Worm (Caenorhabditis elegans) whole organism, L4 larva: ENCODE results near the gene D1044.1.

Experiments
- F37D6.2 ChIP-seq: sonication (generic microtip); optimal IDR thresholded peaks from 2 replicates; lab custom pipeline; 2016; ENCODE audit warnings: mild to moderate bottlenecking, missing genetic modification characterization, missing compliant biosample characterization
- lir-3 ChIP-seq: sonication (generic microtip); optimal IDR thresholded peaks from 2 replicates; lab custom pipeline; 2016; ENCODE audit warnings: mild to moderate bottlenecking, missing genetic modification characterization, missing compliant biosample characterization
- nhr-28 ChIP-seq: fragments of 150-350 bp; optimal IDR thresholded peaks from 2 replicates; lab custom pipeline; 2014; ENCODE audit warnings: missing biosample characterization, missing genetic modification characterization
- saeg-2 ChIP-seq: fragments of 200-800 bp; sonication (Bioruptor generic); IDR thresholded peaks from 2 replicates; pipeline ENCODE4 v1.3.6; 2022; ENCODE audit warnings: missing genetic modification reagents, missing genetic modification characterization, missing compliant biosample characterization
- vab-7 ChIP-seq: fragments of 200-800 bp; sonication (Bioruptor generic); IDR thresholded peaks from 2 replicates; pipeline ENCODE4 v1.3.6; 2022; ENCODE audit warnings: missing genetic modification reagents, missing genetic modification characterization, missing compliant biosample characterization
- ztf-7 ChIP-seq: fragments of 150-350 bp; optimal IDR thresholded peaks from 2 replicates; lab custom pipeline; 2014; ENCODE audit warnings: missing biosample characterization, missing genetic modification characterization

DNA sequence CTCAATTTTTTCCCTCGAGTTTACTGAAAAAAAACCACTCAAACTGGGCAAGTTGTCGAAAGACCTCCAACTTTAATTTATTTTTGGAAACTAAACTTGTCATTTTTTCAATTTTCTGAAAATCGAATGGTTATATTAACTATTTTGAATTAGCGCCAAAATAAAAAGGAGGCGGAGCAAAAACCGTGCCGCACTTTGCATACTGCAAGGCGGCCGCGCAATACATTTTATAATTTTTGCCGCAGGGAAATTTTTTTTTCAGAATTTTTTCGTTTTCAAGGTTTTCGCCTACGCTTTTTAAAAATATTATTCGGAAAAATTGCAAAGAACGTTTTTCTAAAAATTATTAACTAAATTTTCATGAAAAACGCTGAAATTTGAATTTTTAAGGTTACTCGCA, 40.4 kb upstream of the D1044.1 start:
- TF ChIP-seq ztf-7 (no peak), F37D6.2 (tag; lab: Kevin White, UChicago) (no peak), vab-7 (GFP tag; lab: Robert Waterston, UW) (no peak), lir-3 (no peak), saeg-2 (GFP tag; lab: Robert Waterston, UW) (no peak), nhr-28 (tag; lab: Kevin White, UChicago) (no peak)
